Worm (Caenorhabditis elegans) whole organism, midembryonic: ENCODE data around the gene F07C4.10.

Experiments
- T22C8.4 ChIP-seq: fragments of 200-800 bp; sonication (Bioruptor generic); IDR thresholded peaks from 2 replicates; pipeline ENCODE4 v1.3.6; 2022; ENCODE audit warnings: missing genetic modification characterization, missing compliant biosample characterization
- klf-2 ChIP-seq: fragments of 200-800 bp; sonication (Bioruptor generic); conservative IDR thresholded peaks from 2 replicates; pipeline ENCODE4 v1.3.6; 2022; ENCODE audit warnings: missing genetic modification reagents, missing genetic modification characterization, missing compliant biosample characterization

ce11 chrV:7624652-7625051, 15.0 kb downstream of the F07C4.10 start, which contains the start of gene grsp-4:
- TF ChIP-seq T22C8.4 (GFP tag; lab: Robert Waterston, UW) (no peak), klf-2 (GFP tag; lab: Robert Waterston, UW) (no peak)
